Fruit fly (Drosophila melanogaster) whole organism, embryonic: Measurements from ENCODE around the gene CG32379.

ENCODE experiments used
- Ada2b ChIP-seq: fragments of 200-800 bp; sonication (Bioruptor generic); IDR thresholded peaks from 2 replicates; pipeline ENCODE4 v1.3.6; 2022; ENCODE audit warnings: missing biosample characterization, missing genetic modification characterization
- CG10543 ChIP-seq: fragments of 200-800 bp; sonication (Bioruptor generic); optimal IDR thresholded peaks from 3 replicates; lab custom pipeline; 2017; ENCODE audit warnings: missing biosample characterization, mild to moderate bottlenecking, missing genetic modification characterization, moderate library complexity
- CG10979 ChIP-seq: fragments of 200-800 bp; sonication (Bioruptor generic); optimal IDR thresholded peaks from 2 replicates; lab custom pipeline; 2018; ENCODE audit warnings: missing biosample characterization, mild to moderate bottlenecking, missing genetic modification characterization, moderate library complexity
- CG12071 ChIP-seq: fragments of 200-800 bp; sonication (Bioruptor generic); optimal IDR thresholded peaks from 3 replicates; lab custom pipeline; 2018; ENCODE audit warnings: missing biosample characterization, mild to moderate bottlenecking, missing genetic modification characterization
- CG15073 ChIP-seq: fragments of 200-800 bp; sonication (Bioruptor generic); optimal IDR thresholded peaks from 2 replicates; lab custom pipeline; 2016; ENCODE audit warnings: missing biosample characterization, missing genetic modification characterization
- CG15514 ChIP-seq: fragments of 200-800 bp; sonication (Bioruptor generic); optimal IDR thresholded peaks from 3 replicates; lab custom pipeline; 2017; ENCODE audit warnings: missing biosample characterization, missing genetic modification characterization, mild to moderate bottlenecking, moderate library complexity, missing genetic modification reagents
- CG1647 ChIP-seq: fragments of 200-800 bp; sonication (Bioruptor generic); optimal IDR thresholded peaks from 3 replicates; lab custom pipeline; 2016; ENCODE audit warnings: missing biosample characterization, missing genetic modification characterization
- CG16863 ChIP-seq: fragments of 200-800 bp; sonication (Bioruptor generic); optimal IDR thresholded peaks from 3 replicates; lab custom pipeline; 2016; ENCODE audit warnings: missing biosample characterization, missing genetic modification characterization
- CG17186 ChIP-seq: fragments of 200-800 bp; sonication (Bioruptor generic); optimal IDR thresholded peaks from 3 replicates; lab custom pipeline; 2017; ENCODE audit warnings: missing biosample characterization, missing genetic modification reagents, missing genetic modification characterization
- CG17328 ChIP-seq: fragments of 200-800 bp; sonication (Bioruptor generic); IDR thresholded peaks from 2 replicates; pipeline ENCODE4 v1.3.6; 2022; ENCODE audit warnings: missing biosample characterization, missing genetic modification characterization
- CG17829 ChIP-seq: fragments of 200-800 bp; optimal IDR thresholded peaks from 2 replicates; lab custom pipeline; 2019; ENCODE audit warnings: missing biosample characterization, mild to moderate bottlenecking, missing genetic modification characterization, moderate library complexity
- CG1792 ChIP-seq: fragments of 200-800 bp; sonication (Bioruptor generic); optimal IDR thresholded peaks from 2 replicates; lab custom pipeline; 2016; ENCODE audit warnings: missing biosample characterization, missing genetic modification characterization
- CG31441 ChIP-seq: fragments of 200-800 bp; sonication (Bioruptor generic); IDR thresholded peaks from 2 replicates; pipeline ENCODE4 v1.3.6; 2022; ENCODE audit warnings: missing biosample characterization, missing genetic modification characterization
- CG3163 ChIP-seq: fragments of 200-800 bp; sonication (Bioruptor generic); optimal IDR thresholded peaks from 3 replicates; lab custom pipeline; 2016; ENCODE audit warnings: missing biosample characterization, missing genetic modification characterization
- CG3838 ChIP-seq: fragments of 200-800 bp; sonication (Bioruptor generic); optimal IDR thresholded peaks from 3 replicates; lab custom pipeline; 2016; ENCODE audit warnings: missing biosample characterization, missing genetic modification characterization
- CG4730 ChIP-seq: fragments of 200-800 bp; sonication (Bioruptor generic); IDR thresholded peaks from 2 replicates; pipeline ENCODE4 v1.3.6; 2022; ENCODE audit warnings: missing biosample characterization, missing genetic modification characterization
- CG5180 ChIP-seq: fragments of 200-800 bp; sonication (Bioruptor generic); optimal IDR thresholded peaks from 3 replicates; lab custom pipeline; 2017; ENCODE audit warnings: missing biosample characterization, missing genetic modification characterization, mild to moderate bottlenecking, moderate library complexity, missing genetic modification reagents
- CG5245 ChIP-seq: fragments of 200-800 bp; sonication (Bioruptor generic); optimal IDR thresholded peaks from 3 replicates; lab custom pipeline; 2016; ENCODE audit warnings: missing biosample characterization, missing genetic modification characterization
- CG6689 ChIP-seq: fragments of 200-800 bp; sonication (Bioruptor generic); IDR thresholded peaks from 2 replicates; pipeline ENCODE4 v1.3.6; 2022; ENCODE audit warnings: missing biosample characterization, missing genetic modification characterization
- CG7271 ChIP-seq: fragments of 200-800 bp; sonication (Bioruptor generic); optimal IDR thresholded peaks from 2 replicates; lab custom pipeline; 2018; ENCODE audit warnings: missing biosample characterization, mild to moderate bottlenecking, missing genetic modification characterization, moderate library complexity
- CG7987 ChIP-seq: fragments of 200-800 bp; sonication (Bioruptor generic); optimal IDR thresholded peaks from 2 replicates; lab custom pipeline; 2018; ENCODE audit warnings: missing biosample characterization, mild to moderate bottlenecking, missing genetic modification characterization, moderate library complexity
- CG8290 ChIP-seq, 3 experiments: fragments of 200-800 bp; sonication (Bioruptor generic); optimal IDR thresholded peaks; 2 replicates each; lab custom pipeline; 2016 to 2019; ENCODE audit warnings: missing biosample characterization in 3 of 3, missing genetic modification characterization in 3 of 3, mild to moderate bottlenecking in 2 of 3, moderate library complexity in 1 of 3
- D19B ChIP-seq: fragments of 200-800 bp; sonication (Bioruptor generic); optimal IDR thresholded peaks from 2 replicates; lab custom pipeline; 2017; ENCODE audit warnings: missing biosample characterization, mild to moderate bottlenecking, missing genetic modification characterization
- Dad ChIP-seq: fragments of 200-800 bp; sonication (Bioruptor generic); optimal IDR thresholded peaks from 3 replicates; lab custom pipeline; 2016; ENCODE audit warnings: missing biosample characterization, missing genetic modification characterization
- Doc3 ChIP-seq: fragments of 200-800 bp; sonication (Bioruptor generic); IDR thresholded peaks from 3 replicates; pipeline ENCODE4 v1.3.6; 2022; ENCODE audit warnings: missing biosample characterization, missing genetic modification characterization; ENCODE audit not compliant: partially characterized antibody
- Dref ChIP-seq: fragments of 200-800 bp; sonication (Bioruptor generic); IDR thresholded peaks from 2 replicates; pipeline ENCODE4 v1.3.6; 2022; ENCODE audit warnings: missing biosample characterization, missing genetic modification characterization
- E2f1 ChIP-seq: fragments of 200-800 bp; sonication (Bioruptor generic); IDR thresholded peaks from 2 replicates; pipeline ENCODE4 v1.3.6; 2022; ENCODE audit warnings: missing biosample characterization, missing genetic modification characterization
- Eip74EF ChIP-seq, 2 experiments: fragments of 200-800 bp in 1 of 2; fragments of >200 bp in 1 of 2; sonication (Bioruptor generic) in 1 of 2; optimal IDR thresholded peaks; 2 replicates each; lab custom pipeline; 2017 to 2019; ENCODE audit warnings: missing biosample characterization in 2 of 2, missing genetic modification characterization in 2 of 2, mild to moderate bottlenecking in 1 of 2, moderate library complexity in 1 of 2
- Hsf ChIP-seq: fragments of 200-800 bp; sonication (Bioruptor generic); optimal IDR thresholded peaks from 3 replicates; lab custom pipeline; 2016; ENCODE audit warnings: missing biosample characterization, missing genetic modification characterization
- NC2β ChIP-seq: fragments of 200-800 bp; sonication (Bioruptor generic); optimal IDR thresholded peaks from 2 replicates; lab custom pipeline; 2016; ENCODE audit warnings: missing biosample characterization, missing genetic modification characterization
- Oaz ChIP-seq: fragments of 200-800 bp; sonication (Bioruptor generic); IDR thresholded peaks from 2 replicates; pipeline ENCODE4 v1.3.6; 2022; ENCODE audit warnings: missing biosample characterization, missing genetic modification characterization
- Rfx ChIP-seq: fragments of 200-800 bp; sonication (Bioruptor generic); IDR thresholded peaks from 2 replicates; pipeline ENCODE4 v1.3.6; 2022; ENCODE audit warnings: missing biosample characterization, missing genetic modification characterization
- Scr ChIP-seq: fragments of 200-800 bp; sonication (Bioruptor generic); IDR thresholded peaks from 2 replicates; pipeline ENCODE4 v1.3.6; 2022; ENCODE audit warnings: missing biosample characterization, missing genetic modification characterization; ENCODE audit not compliant: partially characterized antibody
- Sry-δ ChIP-seq: fragments of 200-800 bp; sonication (Bioruptor generic); optimal IDR thresholded peaks from 2 replicates; lab custom pipeline; 2016; ENCODE audit warnings: missing biosample characterization, missing genetic modification characterization
- az2 ChIP-seq: fragments of 200-800 bp; sonication (Bioruptor generic); optimal IDR thresholded peaks from 3 replicates; lab custom pipeline; 2016; ENCODE audit warnings: missing biosample characterization, missing genetic modification characterization
- cas ChIP-seq: fragments of 200-800 bp; sonication (Bioruptor generic); IDR thresholded peaks from 2 replicates; pipeline ENCODE4 v1.3.6; 2022; ENCODE audit warnings: missing biosample characterization, missing genetic modification characterization
- chif ChIP-seq, 2 experiments: fragments of 200-800 bp; sonication (Bioruptor generic); optimal IDR thresholded peaks; 3 replicates each; lab custom pipeline; 2016; ENCODE audit warnings: missing biosample characterization in 2 of 2, missing genetic modification characterization in 2 of 2
- dm ChIP-seq: fragments of 200-800 bp; sonication (Bioruptor generic); optimal IDR thresholded peaks from 3 replicates; lab custom pipeline; 2016; ENCODE audit warnings: missing biosample characterization, missing genetic modification characterization
- fd3F ChIP-seq: fragments of 200-800 bp; sonication (Bioruptor generic); optimal IDR thresholded peaks from 2 replicates; lab custom pipeline; 2018; ENCODE audit warnings: missing biosample characterization, mild to moderate bottlenecking, missing genetic modification characterization, moderate library complexity
- kni ChIP-seq: fragments of 200-800 bp; sonication (Bioruptor generic); optimal IDR thresholded peaks from 3 replicates; lab custom pipeline; 2017; ENCODE audit warnings: mild to moderate bottlenecking, missing biosample characterization, missing genetic modification reagents, missing genetic modification characterization
- knrl ChIP-seq: fragments of 200-800 bp; sonication (Bioruptor generic); IDR thresholded peaks from 3 replicates; pipeline ENCODE4 v1.3.6; 2022; ENCODE audit warnings: missing biosample characterization, missing genetic modification characterization; ENCODE audit not compliant: partially characterized antibody
- lov ChIP-seq, 2 experiments: fragments of 200-800 bp in 1 of 2; fragments of >200 bp in 1 of 2; sonication (Bioruptor generic) in 1 of 2; IDR thresholded peaks in 1 of 2; optimal IDR thresholded peaks in 1 of 2; 2 replicates in 1 of 2; 3 replicates in 1 of 2; pipeline versions ENCODE4 v1.3.6 to Lab custom; 2017 to 2022; ENCODE audit warnings: missing biosample characterization in 1 of 2, missing genetic modification characterization in 1 of 2
- phol ChIP-seq: fragments of 200-800 bp; sonication (Bioruptor generic); optimal IDR thresholded peaks from 3 replicates; lab custom pipeline; 2018; ENCODE audit warnings: missing biosample characterization, mild to moderate bottlenecking, missing genetic modification characterization, moderate library complexity
- sug ChIP-seq: fragments of 200-800 bp; optimal IDR thresholded peaks from 2 replicates; lab custom pipeline; 2019; ENCODE audit warnings: missing biosample characterization, mild to moderate bottlenecking, missing genetic modification characterization, moderate library complexity
- toy ChIP-seq: fragments of 200-800 bp; sonication (Bioruptor generic); IDR thresholded peaks from 2 replicates; pipeline ENCODE4 v1.3.6; 2022; ENCODE audit warnings: missing biosample characterization, missing genetic modification characterization
- tx ChIP-seq: fragments of 200-800 bp; sonication (Bioruptor generic); optimal IDR thresholded peaks from 2 replicates; lab custom pipeline; 2016; ENCODE audit warnings: missing biosample characterization, missing genetic modification characterization
- unpg ChIP-seq: fragments of 200-800 bp; sonication (Bioruptor generic); optimal IDR thresholded peaks from 3 replicates; lab custom pipeline; 2018; ENCODE audit warnings: missing biosample characterization, mild to moderate bottlenecking, missing genetic modification characterization, moderate library complexity

CG32379 gene

dm6 chr3L:7356386-7357117 is 39.6 kb upstream of the CG32379 start, which contains the start of gene CTCF (continued):
- peak; percentile 38 for TF ChIP-seq NC2β (GFP tag; lab: Kevin White, UChicago)
- TF ChIP-seq CG5180 (GFP tag; lab: Kevin White, UChicago): no peak
- TF ChIP-seq lov (optimal IDR thresholded peaks at IDR 0.05; lab: Kevin White, UChicago): no peak
- 0 out of 3 replicates have a peak, but pooled peaks have one; percentile 10 for TF ChIP-seq lov (GFP tag; IDR thresholded peaks at IDR 0.05; lab: Robert Waterston, UW)
- no peak for TF ChIP-seq CG3163 (GFP tag; lab: Kevin White, UChicago)
- TF ChIP-seq CG17328 (GFP tag; lab: Robert Waterston, UW): no peak
- 0 out of 2 replicates have a peak, but pooled peaks have one; percentile 7 for TF ChIP-seq E2f1
- TF ChIP-seq sug: peak; percentile 47
- peak; percentile 33; the same call in 1 of the 2 replicates for TF ChIP-seq CG6689 (GFP tag; lab: Robert Waterston, UW)
- peak; percentile 59 for TF ChIP-seq CG8290 (GFP tag; optimal IDR thresholded peaks at IDR 0.05; lab: Kevin White, UChicago)
- TF ChIP-seq CG8290 (tag; optimal IDR thresholded peaks at IDR 0.05; lab: Kevin White, UChicago): peak in 1 of 2 experiments; percentile 55
- TF ChIP-seq Doc3: peak; percentile 84
- TF ChIP-seq CG31441: peak; percentile 40; the same call in 1 of the 2 replicates
- peak; percentile 95 for TF ChIP-seq CG15514 (GFP tag; lab: Kevin White, UChicago)
- TF ChIP-seq CG10543 (GFP tag; lab: Kevin White, UChicago): no peak
- TF ChIP-seq Dad: peak; percentile 41
- no peak for TF ChIP-seq Oaz (GFP tag; lab: Robert Waterston, UW)
- peak; percentile 31 for TF ChIP-seq az2 (GFP tag; lab: Kevin White, UChicago)
- peak; percentile 100 for TF ChIP-seq phol (tag; lab: Kevin White, UChicago)
- peak; percentile 82 for TF ChIP-seq knrl (GFP tag; lab: Robert Waterston, UW)
- TF ChIP-seq CG15073 (GFP tag; lab: Kevin White, UChicago): no peak
- peak; percentile 47 for TF ChIP-seq dm (GFP tag; lab: Kevin White, UChicago)
- TF ChIP-seq chif (GFP tag; optimal IDR thresholded peaks at IDR 0.05; lab: Kevin White, UChicago): peak in 1 of 2 experiments; percentile 50
- TF ChIP-seq CG12071 (GFP tag; lab: Kevin White, UChicago): no peak
- TF ChIP-seq CG7987 (GFP tag; lab: Kevin White, UChicago): peak; percentile 3
- peak; percentile 9 for TF ChIP-seq CG1792 (GFP tag; lab: Kevin White, UChicago)
- TF ChIP-seq kni (GFP tag; lab: Kevin White, UChicago): peak; percentile 31
- TF ChIP-seq CG7271 (tag; lab: Kevin White, UChicago): peak; percentile 39
- peak; percentile 62 for TF ChIP-seq Hsf
- TF ChIP-seq CG3838: no peak
- peak; percentile 40 for TF ChIP-seq CG16863 (GFP tag; lab: Kevin White, UChicago)
- peak; percentile 20 for TF ChIP-seq unpg (GFP tag; lab: Kevin White, UChicago)
- TF ChIP-seq Scr (GFP tag; lab: Robert Waterston, UW): peak; percentile 80
- TF ChIP-seq Rfx (GFP tag; lab: Robert Waterston, UW): peak; percentile 63; the same call in 1 of the 2 replicates
- no peak for TF ChIP-seq Ada2b (GFP tag; lab: Robert Waterston, UW)
- TF ChIP-seq Eip74EF (GFP tag; optimal IDR thresholded peaks at IDR 0.05; lab: Kevin White, UChicago): no peak
- peak; percentile 61 for TF ChIP-seq CG17186 (GFP tag; lab: Kevin White, UChicago)
- no peak for TF ChIP-seq D19B (GFP tag; lab: Kevin White, UChicago)
- peak; percentile 44 for TF ChIP-seq CG5245
- no peak for TF ChIP-seq toy (GFP tag; lab: Robert Waterston, UW)
- TF ChIP-seq CG1647 (GFP tag; lab: Kevin White, UChicago): peak; percentile 17
- no peak for TF ChIP-seq tx (GFP tag; lab: Kevin White, UChicago)
- TF ChIP-seq fd3F (GFP tag; lab: Kevin White, UChicago): peak; percentile 4
- TF ChIP-seq Sry-δ (GFP tag; lab: Kevin White, UChicago): peak; percentile 90
- peak; percentile 76 for TF ChIP-seq Dref (GFP tag; lab: Robert Waterston, UW)
- TF ChIP-seq cas (GFP tag; lab: Robert Waterston, UW): no peak
- TF ChIP-seq CG10979 (tag; lab: Kevin White, UChicago): peak; percentile 40
- TF ChIP-seq CG17829 (tag; lab: Kevin White, UChicago): peak; percentile 72
- TF ChIP-seq CG4730 (GFP tag; lab: Robert Waterston, UW): no peak; the same call in 1 of the 2 replicates
